Fruit fly (Drosophila melanogaster) whole organism, wandering third instar larva: Measurements from ENCODE around the gene Nepl18.

Experiments used
- CG32264 ChIP-seq: fragments of 200-800 bp; sonication (Bioruptor generic); optimal IDR thresholded peaks from 2 replicates; lab custom pipeline; 2016; ENCODE audit warnings: missing biosample characterization, missing genetic modification characterization
- CG9705 ChIP-seq: fragments of 200-800 bp; sonication (Bioruptor generic); optimal IDR thresholded peaks from 2 replicates; lab custom pipeline; 2018; ENCODE audit warnings: missing biosample characterization, mild to moderate bottlenecking, missing genetic modification characterization
- CrebA ChIP-seq: fragments of 200-800 bp; sonication (Bioruptor generic); optimal IDR thresholded peaks from 2 replicates; lab custom pipeline; 2016; ENCODE audit warnings: missing biosample characterization, mild to moderate bottlenecking, missing genetic modification characterization, borderline replicate concordance
- Dfd ChIP-seq: fragments of >200 bp; optimal IDR thresholded peaks from 2 replicates; lab custom pipeline; 2017; ENCODE audit warnings: missing biosample characterization, missing genetic modification characterization
- Dif ChIP-seq: fragments of 200-275, 200-300 bp; sonication (Bioruptor generic); optimal IDR thresholded peaks from 2 replicates; lab custom pipeline; 2018; ENCODE audit warnings: missing biosample characterization, missing genetic modification characterization; ENCODE audit not compliant: partially characterized antibody
- GATAd ChIP-seq: sonication (Bioruptor generic); optimal IDR thresholded peaks from 2 replicates; lab custom pipeline; 2016; ENCODE audit warnings: missing biosample characterization, missing genetic modification characterization
- HLH106 ChIP-seq: fragments of 200-800 bp; optimal IDR thresholded peaks from 3 replicates; lab custom pipeline; 2019; ENCODE audit warnings: missing biosample characterization, mild to moderate bottlenecking, missing genetic modification characterization, moderate library complexity
- Hnf4 ChIP-seq: fragments of 200-800 bp; sonication (Bioruptor generic); optimal IDR thresholded peaks from 2 replicates; lab custom pipeline; 2016; ENCODE audit warnings: missing biosample characterization, mild to moderate bottlenecking, missing genetic modification characterization
- Hr78 ChIP-seq: fragments of >200 bp; optimal IDR thresholded peaks from 2 replicates; lab custom pipeline; 2017; ENCODE audit warnings: missing biosample characterization, missing genetic modification characterization
- Hr83 ChIP-seq: fragments of 200-300 bp; sonication (Bioruptor generic); optimal IDR thresholded peaks from 2 replicates; lab custom pipeline; 2016; ENCODE audit warnings: missing biosample characterization, mild to moderate bottlenecking, missing genetic modification characterization, moderate library complexity; ENCODE audit not compliant: poor library complexity, severe bottlenecking
- Jra ChIP-seq: sonication (Bioruptor generic); optimal IDR thresholded peaks from 2 replicates; lab custom pipeline; 2016; ENCODE audit warnings: missing biosample characterization, missing genetic modification characterization
- Mio ChIP-seq: sonication (Bioruptor generic); optimal IDR thresholded peaks from 2 replicates; lab custom pipeline; 2016; ENCODE audit warnings: missing biosample characterization, missing genetic modification characterization
- Myc ChIP-seq: fragments of >200 bp; optimal IDR thresholded peaks from 2 replicates; lab custom pipeline; 2017
- N ChIP-seq: fragments of >200 bp; optimal IDR thresholded peaks from 2 replicates; lab custom pipeline; 2018; ENCODE audit warnings: missing biosample characterization, missing external identifiers, missing genetic modification characterization
- OdsH ChIP-seq: fragments of 200-800 bp; sonication (Bioruptor generic); optimal IDR thresholded peaks from 2 replicates; lab custom pipeline; 2016; ENCODE audit warnings: missing biosample characterization, mild to moderate bottlenecking, missing genetic modification characterization
- Rel ChIP-seq, 2 experiments: fragments of 200-800 bp; sonication (Bioruptor generic) in 1 of 2; optimal IDR thresholded peaks; 2 replicates in 1 of 2; 3 replicates in 1 of 2; lab custom pipeline; 2016 to 2019; ENCODE audit warnings: mild to moderate bottlenecking in 2 of 2, missing biosample characterization in 2 of 2, missing genetic modification characterization in 2 of 2, moderate library complexity in 1 of 2
- Sp1 ChIP-seq: fragments of 200-800 bp; sonication (Bioruptor generic); optimal IDR thresholded peaks from 3 replicates; lab custom pipeline; 2019; ENCODE audit warnings: missing biosample characterization, mild to moderate bottlenecking, missing genetic modification characterization, moderate library complexity
- Vsx2 ChIP-seq: fragments of 200-300, 225-300 bp; sonication (Bioruptor generic); optimal IDR thresholded peaks from 2 replicates; lab custom pipeline; 2018; ENCODE audit warnings: missing biosample characterization, missing genetic modification characterization; ENCODE audit not compliant: partially characterized antibody
- dl ChIP-seq, 2 experiments: fragments of 175-275, 200-275 bp in 1 of 2; fragments of 200-275 bp in 1 of 2; sonication (Bioruptor generic); optimal IDR thresholded peaks; lab custom pipeline; 2018; ENCODE audit warnings: mild to moderate bottlenecking in 2 of 2, missing biosample characterization in 2 of 2, missing genetic modification characterization in 2 of 2, moderate library complexity in 2 of 2; ENCODE audit not compliant: partially characterized antibody in 2 of 2, insufficient read depth in 1 of 2
- dmrt93B ChIP-seq: fragments of 200-800 bp; sonication (Bioruptor generic); optimal IDR thresholded peaks from 2 replicates; lab custom pipeline; 2018; ENCODE audit warnings: missing biosample characterization, mild to moderate bottlenecking, missing genetic modification characterization
- ey ChIP-seq: fragments of 200-800 bp; sonication (Bioruptor generic); optimal IDR thresholded peaks from 2 replicates; lab custom pipeline; 2016; ENCODE audit warnings: missing biosample characterization, missing genetic modification characterization
- foxo ChIP-seq, 2 experiments: fragments of 200-800 bp; sonication (Bioruptor generic); optimal IDR thresholded peaks; 2 replicates in 1 of 2; 3 replicates in 1 of 2; lab custom pipeline; 2016 to 2017; ENCODE audit warnings: missing biosample characterization in 2 of 2, missing genetic modification characterization in 2 of 2
- fru ChIP-seq: fragments of 200-800 bp; sonication (Bioruptor generic); optimal IDR thresholded peaks from 3 replicates; lab custom pipeline; 2016; ENCODE audit warnings: missing biosample characterization, mild to moderate bottlenecking, missing genetic modification characterization
- h ChIP-seq: fragments of 200-800 bp; sonication (Bioruptor generic); optimal IDR thresholded peaks from 3 replicates; lab custom pipeline; 2016; ENCODE audit warnings: missing biosample characterization, mild to moderate bottlenecking, missing genetic modification characterization
- jim ChIP-seq: fragments of 175-275, 200-325 bp; sonication (Bioruptor generic); optimal IDR thresholded peaks from 2 replicates; lab custom pipeline; 2016; ENCODE audit warnings: missing biosample characterization, mild to moderate bottlenecking, missing genetic modification characterization
- lola ChIP-seq: fragments of >200 bp; optimal IDR thresholded peaks from 2 replicates; lab custom pipeline; 2017; ENCODE audit warnings: missing biosample characterization, missing genetic modification characterization
- pan ChIP-seq: fragments of >200 bp; optimal IDR thresholded peaks from 2 replicates; lab custom pipeline; 2017
- psq ChIP-seq: fragments of 200-800 bp; sonication (Bioruptor generic); optimal IDR thresholded peaks from 3 replicates; lab custom pipeline; 2017; ENCODE audit warnings: missing biosample characterization, mild to moderate bottlenecking, missing genetic modification characterization, moderate library complexity
- sage ChIP-seq: fragments of 200-800 bp; sonication (Bioruptor generic); optimal IDR thresholded peaks from 2 replicates; lab custom pipeline; 2016; ENCODE audit warnings: missing biosample characterization, mild to moderate bottlenecking, missing genetic modification characterization
- sv ChIP-seq: fragments of 200-800 bp; sonication (Bioruptor generic); optimal IDR thresholded peaks from 3 replicates; lab custom pipeline; 2016; ENCODE audit warnings: missing biosample characterization, missing genetic modification characterization
- woc ChIP-seq: sonication (Bioruptor generic); optimal IDR thresholded peaks from 2 replicates; lab custom pipeline; 2016; ENCODE audit warnings: missing biosample characterization, mild to moderate bottlenecking, missing genetic modification characterization

Nepl18 gene

DNA sequence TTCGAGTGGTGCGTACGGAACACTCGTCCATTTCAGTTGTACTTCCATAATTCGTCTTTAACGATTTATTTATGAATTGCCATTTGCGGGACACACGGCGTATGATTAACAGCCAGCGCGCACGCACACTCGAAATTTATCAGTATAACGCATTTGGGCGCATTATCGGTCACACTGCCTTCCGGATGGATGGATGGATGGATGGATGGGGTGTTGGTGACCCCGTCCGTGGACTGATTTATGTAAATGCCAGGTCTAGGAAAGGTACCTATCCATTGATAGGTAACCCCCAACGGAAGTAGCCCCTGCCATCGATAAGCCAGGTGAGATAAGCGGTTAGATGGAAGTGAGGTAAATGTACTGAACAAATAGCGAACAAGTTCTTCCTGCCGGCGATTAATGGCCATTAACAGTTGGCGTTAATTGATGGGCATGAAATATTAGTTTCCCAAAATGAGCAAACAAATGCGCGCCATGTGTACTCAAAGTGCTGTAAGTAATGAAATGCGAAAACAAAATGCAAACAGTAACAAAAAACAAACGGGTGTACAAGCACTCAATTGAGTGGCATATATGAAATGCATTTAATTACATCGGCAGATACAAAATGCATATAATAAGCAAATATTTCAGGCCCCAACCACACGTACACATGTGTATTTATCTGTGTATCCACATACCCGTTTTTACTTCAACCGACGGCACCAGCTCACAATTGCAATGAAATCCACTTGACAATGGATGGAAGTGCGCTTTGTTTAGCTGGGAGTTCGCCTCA, 26.5 kb upstream of the Nepl18 start:
- no peak for TF ChIP-seq woc (GFP tag; lab: Kevin White, UChicago)
- no peak for TF ChIP-seq Mio (GFP tag; lab: Kevin White, UChicago)
- TF ChIP-seq N (GFP tag; lab: Kevin White, UChicago) = no peak
- TF ChIP-seq Hr78 (GFP tag; lab: Kevin White, UChicago) = no peak
- no peak for TF ChIP-seq dmrt93B
- no peak for TF ChIP-seq sage (GFP tag; lab: Kevin White, UChicago)
- TF ChIP-seq HLH106 (tag; lab: Kevin White, UChicago) = no peak
- no peak for TF ChIP-seq Jra
- no peak for TF ChIP-seq Rel (GFP tag; optimal IDR thresholded peaks at IDR 0.05; lab: Kevin White, UChicago)
- TF ChIP-seq Rel (tag; optimal IDR thresholded peaks at IDR 0.05; lab: Kevin White, UChicago) = no peak
- TF ChIP-seq fru (GFP tag; lab: Kevin White, UChicago) = no peak
- TF ChIP-seq sv = no peak
- no peak for TF ChIP-seq psq (GFP tag; lab: Kevin White, UChicago)
- no peak for TF ChIP-seq Dif
- no peak for TF ChIP-seq Sp1
- TF ChIP-seq Myc (lab: Kevin White, UChicago) = no peak
- TF ChIP-seq, all 38 proteins: peak for 0

dm6 chr3R:28850662-28851257, 24.7 kb upstream of the Nepl18 start:
- TF ChIP-seq Sp1 (no peak), Mio (GFP tag; lab: Kevin White, UChicago) (no peak), Jra (no peak), GATAd (GFP tag; lab: Kevin White, UChicago) (no peak), dl (GFP tag; optimal IDR thresholded peaks at IDR 0.05; lab: Kevin White, UChicago; ENCODE audit: insufficient read depth in 1 of 2, partially characterized antibody in 2 of 2) (no peak), woc (GFP tag; lab: Kevin White, UChicago) (no peak), sv (no peak)
- TF ChIP-seq, all 38 proteins: peak for 0

- TF ChIP-seq h (no peak), Jra (no peak), Vsx2 (peak; percentile 31)
These were observed 23.9 kb upstream of the Nepl18 start for dm6 chr3R:28851530-28851929.

DNA sequence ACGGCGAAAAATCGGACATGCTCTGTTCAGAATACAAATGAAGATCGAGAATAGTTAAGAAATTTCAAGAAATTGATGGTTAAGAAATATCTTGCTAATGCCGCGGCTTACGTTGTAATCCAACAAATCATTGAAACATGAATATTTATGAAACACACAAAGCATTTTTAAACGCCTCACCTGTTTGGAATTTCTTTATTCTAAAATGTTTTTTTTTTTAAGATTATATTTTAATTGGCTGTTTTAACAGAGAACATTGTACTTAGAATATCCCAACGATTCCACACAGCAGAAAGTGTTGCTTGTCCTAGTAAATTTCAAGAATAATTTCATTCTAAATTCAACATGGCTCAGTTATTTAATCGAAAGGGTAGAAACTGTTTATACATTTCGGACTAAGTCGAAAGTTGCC, 23.4 kb upstream of the Nepl18 start:
- TF ChIP-seq Hnf4 (GFP tag; lab: Kevin White, UChicago) (no peak), fru (GFP tag; lab: Kevin White, UChicago) (peak; percentile 6), foxo (GFP tag; optimal IDR thresholded peaks at IDR 0.05; lab: Kevin White, UChicago) (peak in 1 of 2 experiments; percentile 31), psq (GFP tag; lab: Kevin White, UChicago) (peak; percentile 11), CrebA (GFP tag; lab: Kevin White, UChicago) (no peak), ey (peak; percentile 11)

DNA sequence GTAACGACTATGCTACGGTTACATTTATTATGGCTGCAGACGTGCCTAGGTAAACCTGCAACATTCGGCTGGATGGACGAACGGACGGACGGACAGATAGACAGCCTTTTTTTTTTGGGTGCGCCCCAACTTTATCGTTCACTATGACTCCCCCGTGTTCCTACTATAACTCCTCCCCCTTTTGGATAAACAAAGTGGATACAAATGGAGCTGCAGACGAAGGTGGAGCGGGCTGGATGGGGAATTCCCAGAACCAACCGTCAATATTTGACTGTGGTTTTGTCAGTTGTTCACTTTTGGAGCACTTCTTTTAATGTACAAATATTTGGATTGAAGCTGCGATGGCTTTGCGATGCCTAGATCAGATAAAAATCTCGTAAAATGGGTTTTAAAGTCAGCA, 19.3 kb upstream of the Nepl18 start:
- TF ChIP-seq N (GFP tag; lab: Kevin White, UChicago) (no peak), foxo (GFP tag; optimal IDR thresholded peaks at IDR 0.05; lab: Kevin White, UChicago) (no peak), Jra (no peak), lola (GFP tag; lab: Kevin White, UChicago) (no peak), OdsH (GFP tag; lab: Kevin White, UChicago) (no peak), Dfd (GFP tag; lab: Kevin White, UChicago) (no peak)

DNA sequence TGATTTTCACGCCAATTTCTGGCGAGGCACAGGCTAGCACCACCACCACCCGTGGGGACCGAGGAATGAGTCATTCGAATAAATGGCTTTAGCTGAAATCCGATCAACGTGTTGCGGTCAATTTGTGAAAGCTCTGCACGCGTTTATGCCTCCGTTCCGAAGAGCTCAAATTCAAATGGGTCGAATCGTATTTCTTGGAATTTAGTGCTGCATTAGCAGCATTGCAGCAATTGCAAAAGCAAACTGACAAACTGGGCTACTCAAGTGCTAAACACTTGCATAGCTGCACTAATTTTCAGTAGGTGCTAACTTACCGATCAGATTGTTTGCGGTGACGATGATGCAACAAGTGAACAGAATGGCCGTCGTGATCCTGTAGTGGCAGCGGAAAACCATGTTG, 18.6 kb upstream of the Nepl18 start:
- TF ChIP-seq jim (GFP tag; lab: Kevin White, UChicago) (no peak), Myc (lab: Kevin White, UChicago) (no peak), woc (GFP tag; lab: Kevin White, UChicago) (no peak), CG32264 (GFP tag; lab: Kevin White, UChicago) (no peak), Hnf4 (GFP tag; lab: Kevin White, UChicago) (no peak), sage (GFP tag; lab: Kevin White, UChicago) (no peak), Sp1 (no peak), CG9705 (no peak), Hr83 (GFP tag; lab: Kevin White, UChicago) (no peak), Dfd (GFP tag; lab: Kevin White, UChicago) (no peak), Mio (GFP tag; lab: Kevin White, UChicago) (no peak), h (no peak), pan (no peak), OdsH (GFP tag; lab: Kevin White, UChicago) (no peak)
